Fruit fly (Drosophila melanogaster) whole organism, adult: ENCODE results near the gene mus101.

ENCODE experiments used
- CG1620 ChIP-seq: fragments of 200-800 bp; sonication (Bioruptor generic); optimal IDR thresholded peaks from 2 replicates; lab custom pipeline; 2016; ENCODE audit warnings: missing biosample characterization, missing genetic modification characterization
- CG7045 ChIP-seq: fragments of 200-800 bp; sonication (Bioruptor generic); optimal IDR thresholded peaks from 2 replicates; lab custom pipeline; 2017; ENCODE audit warnings: missing biosample characterization, mild to moderate bottlenecking, missing genetic modification characterization
- CG7101 ChIP-seq: fragments of 200-800 bp; sonication (Bioruptor generic); optimal IDR thresholded peaks from 2 replicates; lab custom pipeline; 2018; ENCODE audit warnings: missing biosample characterization, mild to moderate bottlenecking, missing genetic modification characterization, moderate library complexity
- Clk ChIP-seq: fragments of 200-800 bp; sonication (Bioruptor generic); optimal IDR thresholded peaks from 2 replicates; lab custom pipeline; 2017; ENCODE audit warnings: missing biosample characterization, missing genetic modification characterization
- Crg-1 ChIP-seq: fragments of 200-800 bp; sonication (Bioruptor generic); optimal IDR thresholded peaks from 2 replicates; lab custom pipeline; 2016; ENCODE audit warnings: missing biosample characterization, missing genetic modification characterization
- pad ChIP-seq: fragments of 200-800 bp; sonication (Bioruptor generic); optimal IDR thresholded peaks from 3 replicates; lab custom pipeline; 2017; ENCODE audit warnings: missing biosample characterization, missing genetic modification characterization, mild to moderate bottlenecking, moderate library complexity, missing genetic modification reagents
- toe ChIP-seq: fragments of 200-800 bp; sonication (Bioruptor generic); optimal IDR thresholded peaks from 2 replicates; lab custom pipeline; 2016; ENCODE audit warnings: missing biosample characterization, missing genetic modification characterization

- TF ChIP-seq CG1620 (GFP tag; lab: Kevin White, UChicago) = no peak
- no peak for TF ChIP-seq Crg-1 (GFP tag; lab: Kevin White, UChicago)
- TF ChIP-seq CG7045 (GFP tag; lab: Kevin White, UChicago) = peak; percentile 11
- TF ChIP-seq CG7101 (tag; lab: Kevin White, UChicago) = peak; percentile 66
- TF ChIP-seq pad (GFP tag; lab: Kevin White, UChicago) = no peak
- TF ChIP-seq toe = peak; percentile 30
- no peak for TF ChIP-seq Clk (GFP tag; lab: Kevin White, UChicago)
Observed at dm6 chrX:13679565-13679964, 42.5 kb upstream of the mus101 start.
